Worm (Caenorhabditis elegans) whole organism, L1 larva: ENCODE results near the gene aqp-7.
A peak's percentile ranks its signal among the peaks of the same experiment; 100 is the strongest.

ENCODE experiments used
- C04F5.9 ChIP-seq: sonication (generic microtip); optimal IDR thresholded peaks from 2 replicates; lab custom pipeline; 2016; ENCODE audit warnings: missing genetic modification characterization, missing compliant biosample characterization
- C16A3.4 ChIP-seq: fragments of 150-350 bp; optimal IDR thresholded peaks from 2 replicates; lab custom pipeline; 2014; ENCODE audit warnings: missing biosample characterization, missing genetic modification characterization
- C34B4.2 ChIP-seq: sonication (generic microtip); optimal IDR thresholded peaks from 2 replicates; lab custom pipeline; 2017; ENCODE audit warnings: mild to moderate bottlenecking, missing genetic modification characterization, missing compliant biosample characterization
- F16B12.6 ChIP-seq: fragments of 150-350 bp; optimal IDR thresholded peaks from 2 replicates; lab custom pipeline; 2014; ENCODE audit warnings: missing biosample characterization, missing genetic modification characterization
- Y116A8C.19 ChIP-seq: sonication (generic microtip); optimal IDR thresholded peaks from 2 replicates; lab custom pipeline; 2016; ENCODE audit warnings: missing compliant biosample characterization, missing genetic modification characterization, borderline replicate concordance
- aly-2 ChIP-seq: fragments of 150-350 bp; optimal IDR thresholded peaks from 2 replicates; lab custom pipeline; 2014; ENCODE audit warnings: missing biosample characterization, missing genetic modification characterization
- blmp-1 ChIP-seq: fragments of 150-350 bp; optimal IDR thresholded peaks from 2 replicates; lab custom pipeline; 2014; ENCODE audit warnings: missing biosample characterization, missing genetic modification characterization
- ceh-8 ChIP-seq: fragments of 200-800 bp; sonication (Bioruptor generic); optimal IDR thresholded peaks from 2 replicates; lab custom pipeline; 2018; ENCODE audit warnings: mild to moderate bottlenecking, missing genetic modification characterization, moderate library complexity, missing compliant biosample characterization
- ceh-88 ChIP-seq: fragments of 200-800 bp; sonication (Bioruptor generic); IDR thresholded peaks from 2 replicates; pipeline ENCODE4 v1.3.6; 2022; ENCODE audit warnings: missing genetic modification characterization, missing compliant biosample characterization
- efl-3 ChIP-seq: fragments of 200-800 bp; sonication (Bioruptor generic); optimal IDR thresholded peaks from 2 replicates; lab custom pipeline; 2018; ENCODE audit warnings: mild to moderate bottlenecking, missing genetic modification characterization, missing compliant biosample characterization
- egl-13 ChIP-seq: sonication (generic microtip); optimal IDR thresholded peaks from 2 replicates; lab custom pipeline; 2016; ENCODE audit warnings: missing genotype, missing genetic modification reagents, missing genetic modification characterization, missing compliant biosample characterization
- egl-27 ChIP-seq, 2 experiments: fragments of 150-350 bp in 1 of 2; sonication (generic microtip); optimal IDR thresholded peaks; 3 replicates each; lab custom pipeline; 2017 to 2018; ENCODE audit warnings: missing biosample characterization in 2 of 2, missing genetic modification characterization in 2 of 2, missing genetic modification reagents in 2 of 2
- ets-5 ChIP-seq: fragments of 200-800 bp; sonication (Bioruptor generic); IDR thresholded peaks from 2 replicates; pipeline ENCODE4 v1.3.6; 2022; ENCODE audit warnings: missing genetic modification characterization, missing compliant biosample characterization
- fkh-8 ChIP-seq: sonication (generic microtip); optimal IDR thresholded peaks from 2 replicates; lab custom pipeline; 2016; ENCODE audit warnings: mild to moderate bottlenecking, missing genetic modification characterization, missing compliant biosample characterization
- grh-1 ChIP-seq: fragments of 200-800 bp; sonication (Bioruptor generic); IDR thresholded peaks from 2 replicates; pipeline ENCODE4 v1.3.6; 2022; ENCODE audit warnings: missing genetic modification reagents, missing genetic modification characterization, missing compliant biosample characterization
- hpl-2 ChIP-seq: fragments of 150-350 bp; optimal IDR thresholded peaks from 2 replicates; lab custom pipeline; 2014; ENCODE audit warnings: missing biosample characterization, missing genetic modification reagents, missing genetic modification characterization
- irx-1 ChIP-seq: sonication (generic microtip); optimal IDR thresholded peaks from 2 replicates; lab custom pipeline; 2016; ENCODE audit warnings: missing genetic modification characterization, missing compliant biosample characterization
- lin-13 ChIP-seq: fragments of 150-350 bp; optimal IDR thresholded peaks from 2 replicates; lab custom pipeline; 2014; ENCODE audit warnings: missing biosample characterization, missing genetic modification reagents, missing genetic modification characterization
- lin-15B ChIP-seq: fragments of 150-350 bp; sonication (generic microtip); optimal IDR thresholded peaks from 3 replicates; lab custom pipeline; 2014; ENCODE audit warnings: missing biosample characterization, missing genetic modification characterization
- lir-3 ChIP-seq: sonication (generic microtip); optimal IDR thresholded peaks from 2 replicates; lab custom pipeline; 2016; ENCODE audit warnings: mild to moderate bottlenecking, missing genetic modification characterization, moderate library complexity, missing compliant biosample characterization; ENCODE audit not compliant: poor library complexity
- lsy-2 ChIP-seq, 2 experiments: fragments of 150-350 bp; optimal IDR thresholded peaks; 2 replicates each; lab custom pipeline; 2014; ENCODE audit warnings: missing biosample characterization in 2 of 2, missing genetic modification characterization in 2 of 2
- mab-9 ChIP-seq: fragments of 200-800 bp; sonication (Bioruptor generic); IDR thresholded peaks from 2 replicates; pipeline ENCODE4 v1.3.6; 2022; ENCODE audit warnings: missing genetic modification reagents, missing genetic modification characterization, missing compliant biosample characterization
- mef-2 ChIP-seq: fragments of 150-350 bp; optimal IDR thresholded peaks from 2 replicates; lab custom pipeline; 2014; ENCODE audit warnings: missing biosample characterization, missing genetic modification characterization
- nhr-12 ChIP-seq: sonication (generic microtip); optimal IDR thresholded peaks from 2 replicates; lab custom pipeline; 2017; ENCODE audit warnings: missing biosample characterization, missing genetic modification characterization
- nhr-71 ChIP-seq: sonication (generic microtip); optimal IDR thresholded peaks from 2 replicates; lab custom pipeline; 2016; ENCODE audit warnings: mild to moderate bottlenecking, missing genetic modification characterization, moderate library complexity, missing compliant biosample characterization
- nhr-90 ChIP-seq: sonication (generic microtip); optimal IDR thresholded peaks from 2 replicates; lab custom pipeline; 2016; ENCODE audit warnings: mild to moderate bottlenecking, missing genetic modification characterization, missing compliant biosample characterization; ENCODE audit not compliant: poor library complexity
- pag-3 ChIP-seq: sonication (generic microtip); optimal IDR thresholded peaks from 2 replicates; lab custom pipeline; 2017; ENCODE audit warnings: missing genetic modification characterization, mild to moderate bottlenecking, missing compliant biosample characterization, antibody characterized with exemption, borderline replicate concordance; ENCODE audit not compliant: insufficient read depth
- pax-3 ChIP-seq: fragments of 200-800 bp; sonication (Bioruptor generic); optimal IDR thresholded peaks from 2 replicates; lab custom pipeline; 2018; ENCODE audit warnings: mild to moderate bottlenecking, missing genetic modification characterization, moderate library complexity, missing compliant biosample characterization
- snpc-4 ChIP-seq: fragments of 150-350 bp; optimal IDR thresholded peaks from 2 replicates; lab custom pipeline; 2014; ENCODE audit warnings: missing biosample characterization, missing genetic modification characterization
- sox-4 ChIP-seq: sonication (generic microtip); optimal IDR thresholded peaks from 2 replicates; lab custom pipeline; 2016; ENCODE audit warnings: missing genetic modification characterization, missing compliant biosample characterization
- sptf-1 ChIP-seq: fragments of 150-350 bp; optimal IDR thresholded peaks from 2 replicates; lab custom pipeline; 2014; ENCODE audit warnings: missing biosample characterization, missing genetic modification characterization
- tbx-2 ChIP-seq: sonication (generic microtip); optimal IDR thresholded peaks from 2 replicates; lab custom pipeline; 2016; ENCODE audit warnings: missing genetic modification characterization, missing compliant biosample characterization
- unc-86 ChIP-seq: sonication (generic microtip); optimal IDR thresholded peaks from 2 replicates; lab custom pipeline; 2016; ENCODE audit warnings: missing genetic modification characterization, missing compliant biosample characterization
- unc-98 ChIP-seq: fragments of 200-800 bp; sonication (Bioruptor generic); IDR thresholded peaks from 2 replicates; pipeline ENCODE4 v1.3.6; 2022; ENCODE audit warnings: missing genetic modification characterization, missing compliant biosample characterization
- vab-15 ChIP-seq: sonication (generic microtip); optimal IDR thresholded peaks from 2 replicates; lab custom pipeline; 2017; ENCODE audit warnings: missing genotype, mild to moderate bottlenecking, missing genetic modification characterization, missing compliant biosample characterization
- xbp-1 ChIP-seq: sonication (generic microtip); optimal IDR thresholded peaks from 2 replicates; lab custom pipeline; 2016; ENCODE audit warnings: missing genetic modification characterization, missing compliant biosample characterization
- zag-1 ChIP-seq: fragments of 150-350 bp; optimal IDR thresholded peaks from 2 replicates; lab custom pipeline; 2014; ENCODE audit warnings: missing biosample characterization, missing genetic modification characterization
- ztf-11 ChIP-seq, 2 experiments: sonication (generic microtip); optimal IDR thresholded peaks; 2 replicates each; lab custom pipeline; 2016 to 2017; ENCODE audit warnings: missing genetic modification characterization in 2 of 2, missing biosample characterization in 1 of 2, missing compliant biosample characterization in 1 of 2
- ztf-4 ChIP-seq: fragments of 150-350 bp; optimal IDR thresholded peaks from 2 replicates; lab custom pipeline; 2014; ENCODE audit warnings: missing biosample characterization, missing genetic modification characterization

Gene aqp-7

ce11 chrX:2975421-2975820 lies 49.4 kb upstream of the aqp-7 start (continued):
- TF ChIP-seq ets-5 (GFP tag; lab: Robert Waterston, UW) = no peak
- no peak for TF ChIP-seq hpl-2 (GFP tag; lab: Kevin White, UChicago)
- TF ChIP-seq nhr-71 = peak; percentile 56
- TF ChIP-seq blmp-1 (tag; lab: Kevin White, UChicago) = no peak
- no peak for TF ChIP-seq unc-86 (tag; lab: Kevin White, UChicago)
- TF ChIP-seq irx-1 (tag; lab: Kevin White, UChicago) = no peak
- no peak for TF ChIP-seq sptf-1 (tag; lab: Kevin White, UChicago)
- TF ChIP-seq Y116A8C.19 (tag; lab: Kevin White, UChicago) = no peak
- no peak for TF ChIP-seq ztf-11 (tag; optimal IDR thresholded peaks at IDR 0.05; lab: Kevin White, UChicago)
- no peak for TF ChIP-seq egl-13 (tag; lab: Kevin White, UChicago)
- TF ChIP-seq tbx-2 (tag; lab: Kevin White, UChicago) = no peak
- TF ChIP-seq sox-4 (tag; lab: Kevin White, UChicago) = no peak
- no peak for TF ChIP-seq nhr-90 (tag; lab: Kevin White, UChicago)
- peak; percentile 8 for TF ChIP-seq xbp-1 (tag; lab: Kevin White, UChicago)
- no peak for TF ChIP-seq C34B4.2 (tag; lab: Kevin White, UChicago)
- no peak for TF ChIP-seq C16A3.4 (tag; lab: Kevin White, UChicago)
- TF ChIP-seq lin-15B = no peak
- no peak for TF ChIP-seq nhr-12 (tag; lab: Kevin White, UChicago)
- TF ChIP-seq, all 84 proteins: peak for 8

- TF ChIP-seq grh-1 (GFP tag; lab: Robert Waterston, UW) = no peak
- no peak for TF ChIP-seq ztf-4 (tag; lab: Kevin White, UChicago)
- no peak for TF ChIP-seq egl-13 (tag; lab: Kevin White, UChicago)
- TF ChIP-seq ceh-88 (GFP tag; lab: Robert Waterston, UW) = no peak
- TF ChIP-seq mef-2 (tag; lab: Kevin White, UChicago) = no peak
- no peak for TF ChIP-seq sox-4 (tag; lab: Kevin White, UChicago)
- no peak for TF ChIP-seq vab-15 (tag; lab: Kevin White, UChicago)
- TF ChIP-seq mab-9 (GFP tag; lab: Robert Waterston, UW) = no peak
- no peak for TF ChIP-seq lir-3 (tag; lab: Kevin White, UChicago)
- no peak for TF ChIP-seq efl-3 (GFP tag; lab: Kevin White, UChicago)
- no peak for TF ChIP-seq aly-2 (tag; lab: Kevin White, UChicago)
- TF ChIP-seq pag-3 = no peak
- no peak for TF ChIP-seq unc-98
- no peak for TF ChIP-seq snpc-4 (tag; lab: Kevin White, UChicago)
- no peak for TF ChIP-seq zag-1
- no peak for TF ChIP-seq F16B12.6
Measured at ce11 chrX:2976148-2976547, 48.7 kb upstream of the aqp-7 start, which contains the start of gene aakg-3. TSS of gene aakg-3 (plus strand) at chrX:2976448.

- TF ChIP-seq fkh-8 (no peak), Y116A8C.19 (tag; lab: Kevin White, UChicago) (no peak), mef-2 (tag; lab: Kevin White, UChicago) (no peak), lsy-2 (tag; optimal IDR thresholded peaks at IDR 0.05; lab: Kevin White, UChicago) (no peak), nhr-90 (tag; lab: Kevin White, UChicago) (no peak), pax-3 (tag; lab: Kevin White, UChicago) (no peak), egl-27 (tag; optimal IDR thresholded peaks at IDR 0.05; lab: Kevin White, UChicago) (no peak), ceh-8 (GFP tag; lab: Kevin White, UChicago) (no peak), lin-13 (GFP tag; lab: Kevin White, UChicago) (no peak), nhr-71 (no peak), nhr-12 (tag; lab: Kevin White, UChicago) (no peak), C04F5.9 (tag; lab: Kevin White, UChicago) (no peak)
- TF ChIP-seq, all 84 proteins: peak for 0
Measured at ce11 chrX:2978100-2978499, 46.8 kb upstream of the aqp-7 start.
